Fruit fly (Drosophila melanogaster): ENCODE results near the gene Hcs.
A peak's percentile ranks its signal among the peaks of the same experiment; 100 is the strongest.

Gene Hcs

dm6 chr3R:5523070-5523637, 48.5 kb downstream of the Hcs start, which contains the start of the genes CG43845 and Nmdar1 (continued):
- TF ChIP-seq crp (GFP tag; optimal IDR thresholded peaks at IDR 0.05) (peak in 1 of 2 experiments; percentile 80), CG18599 (GFP tag; optimal IDR thresholded peaks at IDR 0.05) (peak; percentile 1), so (GFP tag; IDR thresholded peaks at IDR 0.05) (peak; percentile 21; the same call in 1 of the 3 replicates), Pdp1 (GFP tag; optimal IDR thresholded peaks at IDR 0.05) (no peak), sc (optimal IDR thresholded peaks at IDR 0.05) (no peak), sc (GFP tag; optimal IDR thresholded peaks at IDR 0.05) (no peak), kah (GFP tag; optimal IDR thresholded peaks at IDR 0.05) (peak; percentile 90), CG12155 (GFP tag; optimal IDR thresholded peaks at IDR 0.05) (no peak), CTCF (GFP tag; optimal IDR thresholded peaks at IDR 0.05) (peak; percentile 27), gsb (GFP tag; IDR thresholded peaks at IDR 0.05) (0 out of 2 replicates have a peak, but pooled peaks have one; percentile 11), Deaf1 (tag; optimal IDR thresholded peaks at IDR 0.05) (peak; percentile 11), dm (GFP tag; optimal IDR thresholded peaks at IDR 0.05) (no peak), Doc3 (GFP tag; IDR thresholded peaks at IDR 0.05; ENCODE audit: partially characterized antibody) (no peak), H15 (GFP tag; IDR thresholded peaks at IDR 0.05) (no peak), YL-1 (GFP tag; optimal IDR thresholded peaks at IDR 0.05) (no peak), CG2116 (GFP tag; optimal IDR thresholded peaks at IDR 0.05) (no peak), CG6683 (GFP tag; optimal IDR thresholded peaks at IDR 0.05) (no peak), chm (GFP tag; IDR thresholded peaks at IDR 0.05) (peak; percentile 39; the same call in 1 of the 2 replicates), pnt (GFP tag; optimal IDR thresholded peaks at IDR 0.05) (no peak), Hr3 (GFP tag; optimal IDR thresholded peaks at IDR 0.05) (no peak), psq (GFP tag; optimal IDR thresholded peaks at IDR 0.05) (no peak), sens (GFP tag) (peak; percentile 74), bcd (GFP tag; optimal IDR thresholded peaks at IDR 0.05) (no peak), Atf6 (GFP tag; IDR thresholded peaks at IDR 0.05) (no peak), dmrt99B (tag; optimal IDR thresholded peaks at IDR 0.05) (no peak), CG3065 (GFP tag; optimal IDR thresholded peaks at IDR 0.05) (no peak), CG6813 (GFP tag; optimal IDR thresholded peaks at IDR 0.05) (no peak), E2f1 (GFP tag; IDR thresholded peaks at IDR 0.05) (no peak), CG17361 (GFP tag; IDR thresholded peaks at IDR 0.05) (no peak), PHDP (tag; optimal IDR thresholded peaks at IDR 0.05) (no peak), Med (GFP tag) (peak; percentile 72), CG10543 (GFP tag; optimal IDR thresholded peaks at IDR 0.05) (peak; percentile 2), chinmo (GFP tag; IDR thresholded peaks at IDR 0.05; ENCODE audit: partially characterized antibody) (peak; percentile 90; the same call in 2 of the 4 replicates), CG17328 (GFP tag; IDR thresholded peaks at IDR 0.05) (no peak), cad (GFP tag; optimal IDR thresholded peaks at IDR 0.05) (no peak), Ptx1 (GFP tag; IDR thresholded peaks at IDR 0.05) (no peak), esg (GFP tag; conservative IDR thresholded peaks at IDR 0.05) (no peak), CG14050 (GFP tag; IDR thresholded peaks at IDR 0.05) (no peak), sna (GFP tag; IDR thresholded peaks at IDR 0.05; ENCODE audit: partially characterized antibody) (peak; percentile 62; the same call in 1 of the 2 replicates), Eip74EF (GFP tag; optimal IDR thresholded peaks at IDR 0.05) (no peak), NC2β (GFP tag; optimal IDR thresholded peaks at IDR 0.05) (no peak), ken (GFP tag; IDR thresholded peaks at IDR 0.05) (no peak), h (optimal IDR thresholded peaks at IDR 0.05) (no peak), Doc2 (GFP tag; IDR thresholded peaks at IDR 0.05) (no peak), Drgx (GFP tag; IDR thresholded peaks at IDR 0.05) (peak; percentile 23; the same call in 1 of the 2 replicates), Fer3 (tag; optimal IDR thresholded peaks at IDR 0.05) (no peak), toy (GFP tag; IDR thresholded peaks at IDR 0.05) (no peak), unc-4 (GFP tag; IDR thresholded peaks at IDR 0.05; ENCODE audit: partially characterized antibody) (peak; percentile 51), Dll (GFP tag; IDR thresholded peaks at IDR 0.05; ENCODE audit: partially characterized antibody) (peak; percentile 61; the same call in 3 of the 4 replicates), scrt (GFP tag; optimal IDR thresholded peaks at IDR 0.05) (peak; percentile 93)

Data from whole organism, embryonic.